Fruit fly (Drosophila melanogaster) whole organism, prepupa: ENCODE measurements around the gene mxc.

Source experiments
- CG10631 ChIP-seq: fragments of 200-800 bp; sonication (Bioruptor generic); optimal IDR thresholded peaks from 2 replicates; lab custom pipeline; 2016; ENCODE audit warnings: missing biosample characterization, missing genetic modification characterization
- CG10669 ChIP-seq: fragments of 200-800 bp; sonication (Bioruptor generic); optimal IDR thresholded peaks from 3 replicates; lab custom pipeline; 2018; ENCODE audit warnings: missing biosample characterization, mild to moderate bottlenecking, missing genetic modification characterization, moderate library complexity
- CG11294 ChIP-seq: fragments of 200-800 bp; sonication (Bioruptor generic); IDR thresholded peaks from 2 replicates; pipeline ENCODE4 v1.3.6; 2022; ENCODE audit warnings: missing biosample characterization, missing genetic modification characterization
- CG11762 ChIP-seq: fragments of 200-800 bp; sonication (Bioruptor generic); optimal IDR thresholded peaks from 3 replicates; lab custom pipeline; 2016; ENCODE audit warnings: missing biosample characterization, missing genetic modification characterization; ENCODE audit not compliant: insufficient read depth
- CG15336 ChIP-seq: fragments of 200-800 bp; sonication (Bioruptor generic); IDR thresholded peaks from 2 replicates; pipeline ENCODE4 v1.3.6; 2022; ENCODE audit warnings: missing biosample characterization, missing genetic modification characterization
- CG16779 ChIP-seq: fragments of 200-800 bp; sonication (Bioruptor generic); optimal IDR thresholded peaks from 3 replicates; lab custom pipeline; 2017; ENCODE audit warnings: missing biosample characterization, mild to moderate bottlenecking, missing genetic modification characterization
- CG3032 ChIP-seq: fragments of 200-800 bp; optimal IDR thresholded peaks from 2 replicates; lab custom pipeline; 2019; ENCODE audit warnings: missing biosample characterization, mild to moderate bottlenecking, missing genetic modification characterization, moderate library complexity
- CG3919 ChIP-seq: fragments of 200-800 bp; sonication (Bioruptor generic); optimal IDR thresholded peaks from 3 replicates; lab custom pipeline; 2016; ENCODE audit warnings: missing biosample characterization, missing genetic modification characterization
- CG6163 ChIP-seq: fragments of 200-800 bp; sonication (Bioruptor generic); IDR thresholded peaks from 3 replicates; pipeline ENCODE4 v1.3.6; 2022; ENCODE audit warnings: missing biosample characterization, missing genetic modification characterization
- CG6792 ChIP-seq: fragments of 200-800 bp; sonication (Bioruptor generic); optimal IDR thresholded peaks from 3 replicates; lab custom pipeline; 2016; ENCODE audit warnings: missing biosample characterization, missing genetic modification characterization
- CG6808 ChIP-seq: fragments of 200-800 bp; sonication (Bioruptor generic); optimal IDR thresholded peaks from 3 replicates; lab custom pipeline; 2017; ENCODE audit warnings: missing biosample characterization, missing genetic modification characterization, mild to moderate bottlenecking, moderate library complexity, missing genetic modification reagents
- CG6854 ChIP-seq: fragments of 200-800 bp; sonication (Bioruptor generic); optimal IDR thresholded peaks from 2 replicates; lab custom pipeline; 2017; ENCODE audit warnings: missing biosample characterization, mild to moderate bottlenecking, missing genetic modification characterization
- CG7368 ChIP-seq: fragments of 200-800 bp; sonication (Bioruptor generic); optimal IDR thresholded peaks from 3 replicates; lab custom pipeline; 2016; ENCODE audit warnings: missing biosample characterization, missing genetic modification characterization
- CG8119 ChIP-seq: fragments of 200-800 bp; sonication (Bioruptor generic); IDR thresholded peaks from 3 replicates; pipeline ENCODE4 v1.3.6; 2022; ENCODE audit warnings: missing biosample characterization, missing genetic modification characterization
- CG8319 ChIP-seq: fragments of 200-800 bp; sonication (Bioruptor generic); optimal IDR thresholded peaks from 3 replicates; lab custom pipeline; 2016; ENCODE audit warnings: missing biosample characterization, missing genetic modification characterization
- CG9139 ChIP-seq: fragments of 200-800 bp; sonication (Bioruptor generic); optimal IDR thresholded peaks from 3 replicates; lab custom pipeline; 2017; ENCODE audit warnings: missing biosample characterization, mild to moderate bottlenecking, missing genetic modification characterization
- Eip93F ChIP-seq: fragments of 200-800 bp; sonication (Bioruptor generic); optimal IDR thresholded peaks from 2 replicates; lab custom pipeline; 2016; ENCODE audit warnings: missing biosample characterization, mild to moderate bottlenecking, missing genetic modification characterization
- Ets96B ChIP-seq: fragments of 200-800 bp; optimal IDR thresholded peaks from 2 replicates; lab custom pipeline; 2019; ENCODE audit warnings: missing biosample characterization, mild to moderate bottlenecking, missing genetic modification characterization, moderate library complexity
- Gug ChIP-seq: fragments of 200-800 bp; sonication (Bioruptor generic); IDR thresholded peaks from 2 replicates; pipeline ENCODE4 v1.3.6; 2022; ENCODE audit warnings: missing biosample characterization, missing genetic modification characterization
- Met ChIP-seq: fragments of 200-800 bp; sonication (Bioruptor generic); optimal IDR thresholded peaks from 3 replicates; lab custom pipeline; 2016; ENCODE audit warnings: missing biosample characterization, missing genetic modification characterization
- OdsH ChIP-seq: fragments of 200-800 bp; sonication (Bioruptor generic); optimal IDR thresholded peaks from 3 replicates; lab custom pipeline; 2016; ENCODE audit warnings: missing biosample characterization, missing genetic modification characterization
- Sox102F ChIP-seq: fragments of 200-800 bp; sonication (Bioruptor generic); optimal IDR thresholded peaks from 2 replicates; lab custom pipeline; 2016; ENCODE audit warnings: missing biosample characterization, mild to moderate bottlenecking, missing genetic modification characterization
- Sox14 ChIP-seq: fragments of 200-800 bp; sonication (Bioruptor generic); optimal IDR thresholded peaks from 3 replicates; lab custom pipeline; 2016; ENCODE audit warnings: missing biosample characterization, missing genetic modification characterization
- Sox15 ChIP-seq: fragments of 200-800 bp; sonication (Bioruptor generic); optimal IDR thresholded peaks from 3 replicates; lab custom pipeline; 2016; ENCODE audit warnings: missing biosample characterization, missing genetic modification characterization
- achi ChIP-seq: fragments of 200-800 bp; sonication (Bioruptor generic); optimal IDR thresholded peaks from 3 replicates; lab custom pipeline; 2016; ENCODE audit warnings: missing biosample characterization, missing genetic modification characterization
- dsx ChIP-seq: fragments of 200-800 bp; optimal IDR thresholded peaks from 3 replicates; lab custom pipeline; 2019; ENCODE audit warnings: missing biosample characterization, mild to moderate bottlenecking, missing genetic modification characterization, moderate library complexity; ENCODE audit not compliant: poor library complexity, severe bottlenecking
- eg ChIP-seq: fragments of 200-800 bp; sonication (Bioruptor generic); IDR thresholded peaks from 3 replicates; pipeline ENCODE4 v1.3.6; 2022; ENCODE audit warnings: missing biosample characterization, missing genetic modification characterization
- esn ChIP-seq: fragments of 200-800 bp; sonication (Bioruptor generic); optimal IDR thresholded peaks from 2 replicates; lab custom pipeline; 2016; ENCODE audit warnings: missing biosample characterization, mild to moderate bottlenecking, missing genetic modification characterization, moderate library complexity
- fd59A ChIP-seq: fragments of 200-800 bp; sonication (Bioruptor generic); optimal IDR thresholded peaks from 2 replicates; lab custom pipeline; 2017; ENCODE audit warnings: missing biosample characterization, mild to moderate bottlenecking, missing genetic modification characterization, missing genetic modification reagents
- fkh ChIP-seq: fragments of 200-800 bp; sonication (Bioruptor generic); optimal IDR thresholded peaks from 3 replicates; lab custom pipeline; 2017; ENCODE audit warnings: missing biosample characterization, mild to moderate bottlenecking, missing genetic modification characterization, moderate library complexity
- lz ChIP-seq: fragments of 200-800 bp; sonication (Bioruptor generic); optimal IDR thresholded peaks from 3 replicates; lab custom pipeline; 2016; ENCODE audit warnings: missing biosample characterization, missing genetic modification characterization
- net ChIP-seq: fragments of 200-800 bp; sonication (Bioruptor generic); optimal IDR thresholded peaks from 3 replicates; lab custom pipeline; 2016; ENCODE audit warnings: missing biosample characterization, missing genetic modification characterization
- pdm3 ChIP-seq: fragments of 200-800 bp; sonication (Bioruptor generic); optimal IDR thresholded peaks from 3 replicates; lab custom pipeline; 2016; ENCODE audit warnings: missing biosample characterization, missing genetic modification characterization
- salr ChIP-seq, 2 experiments: fragments of 200-800 bp; sonication (Bioruptor generic); optimal IDR thresholded peaks; 3 replicates each; lab custom pipeline; 2016 to 2018; ENCODE audit warnings: missing biosample characterization in 2 of 2, missing genetic modification characterization in 2 of 2, mild to moderate bottlenecking in 1 of 2
- ss ChIP-seq, 2 experiments: fragments of 200-800 bp; sonication (Bioruptor generic); optimal IDR thresholded peaks; 2 replicates in 1 of 2; 3 replicates in 1 of 2; lab custom pipeline; 2017 to 2018; ENCODE audit warnings: mild to moderate bottlenecking in 2 of 2, missing biosample characterization in 2 of 2, missing genetic modification characterization in 2 of 2, moderate library complexity in 1 of 2
- svp ChIP-seq: fragments of 200-800 bp; sonication (Bioruptor generic); peaks from one replicate; lab custom pipeline; 2016; ENCODE audit warnings: missing biosample characterization, missing genetic modification characterization
- topi ChIP-seq: fragments of 200-800 bp; sonication (Bioruptor generic); optimal IDR thresholded peaks from 3 replicates; lab custom pipeline; 2016; ENCODE audit warnings: missing biosample characterization, missing genetic modification characterization
- vri ChIP-seq: fragments of 200-800 bp; sonication (Bioruptor generic); optimal IDR thresholded peaks from 3 replicates; lab custom pipeline; 2016; ENCODE audit warnings: missing biosample characterization, mild to moderate bottlenecking, missing genetic modification characterization

The mxc gene

dm6 chrX:9251212-9251877 lies 8.1 kb upstream of the mxc start (continued):
- peak; percentile 60 for TF ChIP-seq CG3032 (tag; lab: Kevin White, UChicago)
- peak; percentile 63 for TF ChIP-seq CG3919
- peak in 1 of 2 experiments; percentile 29 for TF ChIP-seq ss (GFP tag; optimal IDR thresholded peaks at IDR 0.05; lab: Kevin White, UChicago)
- TF ChIP-seq CG6854 (GFP tag; lab: Kevin White, UChicago) = no peak
- TF ChIP-seq CG7368 = peak; percentile 65
- peak; percentile 58 for TF ChIP-seq Gug (GFP tag; lab: Robert Waterston, UW)
- TF ChIP-seq CG16779 (tag; lab: Kevin White, UChicago) = peak; percentile 22
- peak; percentile 54 for TF ChIP-seq CG6808 (GFP tag; lab: Kevin White, UChicago)
- no peak for TF ChIP-seq Eip93F (GFP tag; lab: Kevin White, UChicago)
- peak; percentile 51 for TF ChIP-seq Ets96B (tag; lab: Kevin White, UChicago)
- TF ChIP-seq pdm3 = peak; percentile 73
- TF ChIP-seq OdsH (GFP tag; lab: Kevin White, UChicago) = peak; percentile 63
- peak; percentile 49 for TF ChIP-seq CG10631 (GFP tag; lab: Kevin White, UChicago)
- TF ChIP-seq CG6163 (GFP tag; lab: Robert Waterston, UW) = peak; percentile 78
- peak; percentile 8 to 77 for TF ChIP-seq salr (GFP tag; optimal IDR thresholded peaks at IDR 0.05; lab: Kevin White, UChicago)

DNA sequence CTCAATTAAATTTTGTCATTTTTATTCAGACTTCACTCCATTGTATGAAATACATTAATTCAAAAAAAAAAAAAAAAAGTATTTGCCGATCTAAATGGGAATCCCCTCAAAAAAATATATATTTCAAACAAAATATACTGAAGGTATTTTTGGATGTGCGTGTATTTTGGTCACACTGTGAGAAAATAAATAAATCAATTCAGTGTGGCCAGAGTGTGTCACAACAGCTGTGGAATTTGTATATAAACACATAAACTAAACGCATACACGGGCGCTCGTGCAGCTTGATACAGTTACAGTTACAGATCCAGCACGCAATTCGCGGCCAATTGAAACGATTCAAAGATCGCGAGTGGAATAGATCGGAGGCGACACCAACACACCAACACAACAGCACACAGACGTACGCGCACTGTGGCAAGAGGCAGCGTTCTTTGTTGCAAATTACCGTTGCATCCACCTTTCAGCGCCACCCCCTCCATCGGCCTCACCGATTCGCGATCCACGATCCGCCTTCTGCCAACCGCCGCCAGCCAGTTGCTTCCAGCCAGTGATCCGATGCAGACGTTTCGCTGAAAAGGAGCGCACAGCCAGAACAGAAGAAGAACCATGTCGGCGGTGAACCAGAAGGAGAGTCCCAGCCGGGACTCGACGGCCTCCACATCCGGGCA lies 7.0 kb upstream of the mxc start, which contains the start of gene CG17754:
CG17754 (plus strand) TSS at position 260 of the 671 bp plus-strand sequence.
- TF ChIP-seq CG8119 = no peak
- peak; percentile 56 for TF ChIP-seq CG3919
- peak; percentile 57; the same call in 2 of the 3 replicates for TF ChIP-seq eg
- TF ChIP-seq Sox14 (GFP tag; lab: Kevin White, UChicago) = peak; percentile 54
- no peak for TF ChIP-seq CG11762 (GFP tag; lab: Kevin White, UChicago)
- peak; percentile 49 for TF ChIP-seq svp
- no peak for TF ChIP-seq CG6792 (GFP tag; lab: Kevin White, UChicago)
- peak; percentile 87 for TF ChIP-seq dsx (GFP tag; lab: Kevin White, UChicago)
- TF ChIP-seq lz (GFP tag; lab: Kevin White, UChicago) = peak; percentile 31
- peak; percentile 33 for TF ChIP-seq Sox102F
- TF ChIP-seq CG6163 (GFP tag; lab: Robert Waterston, UW) = peak; percentile 56; the same call in 1 of the 3 replicates
- TF ChIP-seq CG11294 (GFP tag; lab: Robert Waterston, UW) = no peak
- peak; percentile 20 for TF ChIP-seq topi (GFP tag; lab: Kevin White, UChicago)
- peak; percentile 78 for TF ChIP-seq fkh (GFP tag; lab: Kevin White, UChicago)
- TF ChIP-seq fd59A (GFP tag; lab: Kevin White, UChicago) = no peak
- no peak for TF ChIP-seq OdsH (GFP tag; lab: Kevin White, UChicago)
- TF ChIP-seq net (GFP tag; lab: Kevin White, UChicago) = peak; percentile 14
- TF ChIP-seq CG6854 (GFP tag; lab: Kevin White, UChicago) = peak; percentile 43
- peak; percentile 3 for TF ChIP-seq vri (GFP tag; lab: Kevin White, UChicago)
- peak; percentile 31 to 62 for TF ChIP-seq ss (GFP tag; optimal IDR thresholded peaks at IDR 0.05; lab: Kevin White, UChicago)
- TF ChIP-seq CG9139 (GFP tag; lab: Kevin White, UChicago) = peak; percentile 26
- no peak for TF ChIP-seq Sox15
- peak; percentile 37; the same call in 1 of the 2 replicates for TF ChIP-seq CG15336
- TF ChIP-seq CG10669 (GFP tag; lab: Kevin White, UChicago) = no peak
- peak; percentile 5 for TF ChIP-seq esn (GFP tag; lab: Kevin White, UChicago)
- peak; percentile 6 for TF ChIP-seq achi (GFP tag; lab: Kevin White, UChicago)
- TF ChIP-seq CG8319 (GFP tag; lab: Kevin White, UChicago) = no peak
- TF ChIP-seq Met = peak; percentile 38
